Worm (Caenorhabditis elegans) whole organism, early embryonic: ENCODE results near the gene gly-5.
"Not testable (repeated sequence)": the region's sequence is repeated elsewhere in the genome, so short reads cannot be mapped to it uniquely, and the experiment has no call there.

ENCODE experiments used
- F13C5.2 ChIP-seq: sonication (generic microtip); optimal IDR thresholded peaks from 2 replicates; lab custom pipeline; 2017; ENCODE audit warnings: mild to moderate bottlenecking, missing genetic modification characterization, inconsistent platforms, missing compliant biosample characterization
- ama-1 ChIP-seq: fragments of 150-350 bp; optimal IDR thresholded peaks from 2 replicates; lab custom pipeline; 2014
- ceh-13 ChIP-seq: fragments of 200-800 bp; sonication (Bioruptor generic); optimal IDR thresholded peaks from 2 replicates; lab custom pipeline; 2018; ENCODE audit warnings: mild to moderate bottlenecking, missing genetic modification characterization, missing compliant biosample characterization
- ets-7 ChIP-seq: sonication (generic microtip); optimal IDR thresholded peaks from 2 replicates; lab custom pipeline; 2016; ENCODE audit warnings: missing genotype, missing genetic modification characterization, missing compliant biosample characterization
- flt-1 ChIP-seq: fragments of 200-800 bp; sonication (Bioruptor generic); IDR thresholded peaks from 2 replicates; pipeline ENCODE4 v1.3.6; 2022; ENCODE audit warnings: missing genetic modification characterization, missing compliant biosample characterization
- hmbx-1 ChIP-seq: sonication (generic microtip); optimal IDR thresholded peaks from 2 replicates; lab custom pipeline; 2016; ENCODE audit warnings: mild to moderate bottlenecking, missing genetic modification characterization, missing compliant biosample characterization
- pes-1 ChIP-seq: fragments of 200-800 bp; sonication (Bioruptor generic); IDR thresholded peaks from 2 replicates; pipeline ENCODE4 v1.3.6; 2022; ENCODE audit warnings: missing genetic modification reagents, missing genetic modification characterization, missing compliant biosample characterization
- scrt-1 ChIP-seq: fragments of 200-800 bp; sonication (Bioruptor generic); IDR thresholded peaks from 2 replicates; pipeline ENCODE4 v1.3.6; 2022; ENCODE audit warnings: missing genetic modification characterization, missing compliant biosample characterization
- sea-1 ChIP-seq: fragments of 200-800 bp; sonication (Bioruptor generic); conservative IDR thresholded peaks from 2 replicates; pipeline ENCODE4 v1.3.6; 2022; ENCODE audit warnings: missing genetic modification characterization, missing compliant biosample characterization
- tbx-11 ChIP-seq: fragments of 200-800 bp; sonication (Bioruptor generic); IDR thresholded peaks from 2 replicates; pipeline ENCODE4 v1.3.6; 2022; ENCODE audit warnings: missing genetic modification characterization, missing compliant biosample characterization
- tbx-37 ChIP-seq: fragments of 200-800 bp; sonication (Bioruptor generic); conservative IDR thresholded peaks from 2 replicates; pipeline ENCODE4 v1.3.6; 2022; ENCODE audit warnings: missing genetic modification reagents, missing genetic modification characterization, missing compliant biosample characterization

DNA sequence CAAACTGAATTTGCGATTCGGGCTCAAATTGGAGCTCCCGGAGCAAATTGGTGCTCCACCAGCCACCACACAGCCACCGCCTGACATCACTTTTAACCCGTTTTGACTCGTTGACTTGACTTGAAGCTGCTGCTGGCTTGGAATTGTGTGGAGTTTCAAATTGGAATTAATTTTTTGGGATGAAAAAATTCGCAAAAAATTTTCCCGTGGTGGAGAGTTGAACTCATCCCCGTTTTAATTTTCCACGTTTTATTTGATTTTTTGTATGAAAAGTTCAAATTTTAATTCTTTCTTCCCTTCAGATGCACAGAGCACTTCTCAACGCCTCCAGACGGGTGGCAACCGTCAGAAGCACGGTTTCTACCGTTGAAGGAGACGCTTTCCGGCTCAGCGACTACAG is 58.1 kb downstream of the gly-5 start, which contains the start of gene Y43F4A.4:
- not testable (repeated sequence) for TF ChIP-seq flt-1 (GFP tag; lab: Robert Waterston, UW); ama-1 (lab: Kevin White, UChicago); sea-1; pes-1 (GFP tag; lab: Robert Waterston, UW); ceh-13 (GFP tag; lab: Kevin White, UChicago); hmbx-1 (tag; lab: Kevin White, UChicago); ets-7 (tag; lab: Kevin White, UChicago); scrt-1 (GFP tag; lab: Robert Waterston, UW); tbx-37 (GFP tag; lab: Robert Waterston, UW); tbx-11 (GFP tag; lab: Robert Waterston, UW); F13C5.2
